Worm (Caenorhabditis elegans): ENCODE measurements around the gene irk-1.

Gene irk-1

ce11 chrX:6743853-6744346 is 34.0 kb downstream of the irk-1 start (continued):
- TF ChIP-seq snpc-1.2 (GFP tag; IDR thresholded peaks at IDR 0.05) (no peak), gei-8 (GFP tag; optimal IDR thresholded peaks at IDR 0.05) (peak; percentile 97), nhr-76 (tag; optimal IDR thresholded peaks at IDR 0.05) (peak; percentile 71), lin-38 (GFP tag; IDR thresholded peaks at IDR 0.05) (peak; percentile 63), Y75B8A.6 (GFP tag; IDR thresholded peaks at IDR 0.05) (peak; percentile 90), mes-2 (tag; optimal IDR thresholded peaks at IDR 0.05; ENCODE audit: poor library complexity, severe bottlenecking) (peak; percentile 39), daf-8 (GFP tag; IDR thresholded peaks at IDR 0.05) (no peak), skn-1 (tag; optimal IDR thresholded peaks at IDR 0.05) (no peak), snpc-4 (tag; optimal IDR thresholded peaks at IDR 0.05) (no peak), ceh-82 (tag; optimal IDR thresholded peaks at IDR 0.05) (no peak), fkh-10 (GFP tag; optimal IDR thresholded peaks at IDR 0.05) (no peak), ces-1 (GFP tag; optimal IDR thresholded peaks at IDR 0.05) (no peak), pha-4 (GFP tag; IDR thresholded peaks at IDR 0.05) (peak; percentile 91), pha-4 (tag; optimal IDR thresholded peaks at IDR 0.05) (peak; percentile 64), spr-1 (tag; optimal IDR thresholded peaks at IDR 0.05) (peak; percentile 86), R02D3.7 (tag; optimal IDR thresholded peaks at IDR 0.05) (no peak), nhr-10 (tag; optimal IDR thresholded peaks at IDR 0.05) (peak; percentile 83), nhr-11 (tag; optimal IDR thresholded peaks at IDR 0.05) (peak; percentile 84), lin-39 (tag; optimal IDR thresholded peaks at IDR 0.05) (no peak), attf-4 (tag; optimal IDR thresholded peaks at IDR 0.05) (no peak), unc-62 (GFP tag; optimal IDR thresholded peaks at IDR 0.05 in 1 of 2) (peak in 1 of 2 experiments; percentile 99), unc-62 (tag; optimal IDR thresholded peaks at IDR 0.05) (no peak), cey-2 (tag; optimal IDR thresholded peaks at IDR 0.05; ENCODE audit: borderline replicate concordance, insufficient read depth) (peak; percentile 93), php-3 (GFP tag; IDR thresholded peaks at IDR 0.05) (peak; percentile 54; the same call in 1 of the 2 replicates), lir-3 (tag; optimal IDR thresholded peaks at IDR 0.05) (peak; percentile 39), ZK337.2 (GFP tag; IDR thresholded peaks at IDR 0.05) (no peak), nhr-42 (GFP tag; IDR thresholded peaks at IDR 0.05) (peak; percentile 78; the same call in 1 of the 2 replicates), zag-1 (tag; optimal IDR thresholded peaks at IDR 0.05) (no peak), ztf-7 (tag; optimal IDR thresholded peaks at IDR 0.05) (peak; percentile 80), nhr-6 (tag; optimal IDR thresholded peaks at IDR 0.05) (peak; percentile 70), nhr-77 (tag; optimal IDR thresholded peaks at IDR 0.05) (peak; percentile 90), hif-1 (tag; optimal IDR thresholded peaks at IDR 0.05) (peak; percentile 64 to 81), F26F4.8 (GFP tag; conservative IDR thresholded peaks at IDR 0.05) (no peak), ceh-62 (tag; optimal IDR thresholded peaks at IDR 0.05) (no peak), zip-2 (tag; optimal IDR thresholded peaks at IDR 0.05) (peak; percentile 80), daf-12 (tag; optimal IDR thresholded peaks at IDR 0.05) (no peak), spr-3 (GFP tag; optimal IDR thresholded peaks at IDR 0.05) (no peak), mxl-3 (GFP tag; optimal IDR thresholded peaks at IDR 0.05) (peak; percentile 98), lim-7 (GFP tag; IDR thresholded peaks at IDR 0.05) (no peak), dmd-9 (GFP tag; IDR thresholded peaks at IDR 0.05) (0 out of 2 replicates have a peak, but pooled peaks have one; percentile 54), daf-19 (GFP tag; conservative IDR thresholded peaks at IDR 0.05) (peak; percentile 61; the same call in 1 of the 2 replicates), saeg-2 (GFP tag; IDR thresholded peaks at IDR 0.05) (peak; percentile 91), mdt-29 (GFP tag; IDR thresholded peaks at IDR 0.05) (peak; percentile 77), nhr-111 (GFP tag; optimal IDR thresholded peaks at IDR 0.05) (no peak), zfp-3 (GFP tag; conservative IDR thresholded peaks at IDR 0.05) (peak; percentile 95), F49E8.2 (tag; optimal IDR thresholded peaks at IDR 0.05; ENCODE audit: borderline replicate concordance) (no peak), pqm-1 (tag; optimal IDR thresholded peaks at IDR 0.05) (peak; percentile 60), rbr-2 (tag; optimal IDR thresholded peaks at IDR 0.05) (peak; percentile 43), hlh-11 (tag; optimal IDR thresholded peaks at IDR 0.05) (peak; percentile 100), zip-11 (GFP tag; IDR thresholded peaks at IDR 0.05) (peak; percentile 45; the same call in 1 of the 2 replicates), dmd-6 (GFP tag; IDR thresholded peaks at IDR 0.05) (peak; percentile 97), mdl-1 (tag; optimal IDR thresholded peaks at IDR 0.05) (peak in 1 of 2 experiments; percentile 100)

Data from whole organism, L4 larva.